Fruit fly (Drosophila melanogaster) whole organism, adult: ENCODE results near the gene CG8568.

Source experiments
- CG11617 ChIP-seq: fragments of 200-800 bp; sonication (Bioruptor generic); optimal IDR thresholded peaks from 2 replicates; lab custom pipeline; 2017; ENCODE audit warnings: mild to moderate bottlenecking, missing biosample characterization, missing genetic modification reagents, missing genetic modification characterization
- CG12768 ChIP-seq: fragments of 200-800 bp; sonication (Bioruptor generic); optimal IDR thresholded peaks from 2 replicates; lab custom pipeline; 2017; ENCODE audit warnings: missing biosample characterization, missing genetic modification characterization, mild to moderate bottlenecking, moderate library complexity, missing genetic modification reagents
- CG14711 ChIP-seq: fragments of 200-800 bp; sonication (Bioruptor generic); optimal IDR thresholded peaks from 2 replicates; lab custom pipeline; 2018; ENCODE audit warnings: missing biosample characterization, mild to moderate bottlenecking, missing genetic modification characterization, moderate library complexity
- CG1620 ChIP-seq: fragments of 200-800 bp; sonication (Bioruptor generic); optimal IDR thresholded peaks from 2 replicates; lab custom pipeline; 2016; ENCODE audit warnings: missing biosample characterization, missing genetic modification characterization
- CG33017 ChIP-seq: fragments of 200-800 bp; sonication (Bioruptor generic); optimal IDR thresholded peaks from 2 replicates; lab custom pipeline; 2018; ENCODE audit warnings: missing biosample characterization, mild to moderate bottlenecking, missing genetic modification characterization, moderate library complexity
- CG5204 ChIP-seq: fragments of 200-800 bp; sonication (Bioruptor generic); optimal IDR thresholded peaks from 2 replicates; lab custom pipeline; 2016; ENCODE audit warnings: missing biosample characterization, missing genetic modification characterization
- CG7045 ChIP-seq: fragments of 200-800 bp; sonication (Bioruptor generic); optimal IDR thresholded peaks from 2 replicates; lab custom pipeline; 2017; ENCODE audit warnings: missing biosample characterization, mild to moderate bottlenecking, missing genetic modification characterization
- CG7101 ChIP-seq: fragments of 200-800 bp; sonication (Bioruptor generic); optimal IDR thresholded peaks from 2 replicates; lab custom pipeline; 2018; ENCODE audit warnings: missing biosample characterization, mild to moderate bottlenecking, missing genetic modification characterization, moderate library complexity
- Clk ChIP-seq: fragments of 200-800 bp; sonication (Bioruptor generic); optimal IDR thresholded peaks from 2 replicates; lab custom pipeline; 2017; ENCODE audit warnings: missing biosample characterization, missing genetic modification characterization
- Crg-1 ChIP-seq: fragments of 200-800 bp; sonication (Bioruptor generic); optimal IDR thresholded peaks from 2 replicates; lab custom pipeline; 2016; ENCODE audit warnings: missing biosample characterization, missing genetic modification characterization
- Hr96 ChIP-seq: fragments of 200-800 bp; sonication (Bioruptor generic); optimal IDR thresholded peaks from 2 replicates; lab custom pipeline; 2016; ENCODE audit warnings: missing biosample characterization, missing genetic modification characterization
- Mnt ChIP-seq: fragments of 200-800 bp; sonication (Bioruptor generic); optimal IDR thresholded peaks from 2 replicates; lab custom pipeline; 2016; ENCODE audit warnings: missing biosample characterization, mild to moderate bottlenecking, missing genetic modification characterization
- bab1 ChIP-seq: fragments of 200-800 bp; sonication (Bioruptor generic); optimal IDR thresholded peaks from 3 replicates; lab custom pipeline; 2019; ENCODE audit warnings: missing biosample characterization, mild to moderate bottlenecking, missing genetic modification characterization, moderate library complexity
- cic ChIP-seq: fragments of 200-800 bp; sonication (Bioruptor generic); optimal IDR thresholded peaks from 2 replicates; lab custom pipeline; 2017; ENCODE audit warnings: missing biosample characterization, mild to moderate bottlenecking, missing genetic modification characterization, moderate library complexity
- cnc ChIP-seq, 2 experiments: fragments of >200 bp; optimal IDR thresholded peaks; 2 replicates each; lab custom pipeline; 2017
- kay ChIP-seq: fragments of 200-800 bp; sonication (Bioruptor generic); peaks from one replicate; lab custom pipeline; 2016; ENCODE audit warnings: missing biosample characterization, missing genetic modification characterization, borderline replicate concordance
- ovo ChIP-seq: fragments of 200-800 bp; sonication (Bioruptor generic); optimal IDR thresholded peaks from 2 replicates; lab custom pipeline; 2016; ENCODE audit warnings: missing biosample characterization, missing genetic modification characterization
- pad ChIP-seq: fragments of 200-800 bp; sonication (Bioruptor generic); optimal IDR thresholded peaks from 3 replicates; lab custom pipeline; 2017; ENCODE audit warnings: missing biosample characterization, missing genetic modification characterization, mild to moderate bottlenecking, moderate library complexity, missing genetic modification reagents
- tj ChIP-seq: fragments of 200-800 bp; sonication (Bioruptor generic); optimal IDR thresholded peaks from 3 replicates; lab custom pipeline; 2017; ENCODE audit warnings: missing biosample characterization, mild to moderate bottlenecking, missing genetic modification characterization, moderate library complexity
- toe ChIP-seq: fragments of 200-800 bp; sonication (Bioruptor generic); optimal IDR thresholded peaks from 2 replicates; lab custom pipeline; 2016; ENCODE audit warnings: missing biosample characterization, missing genetic modification characterization

The CG8568 gene

DNA sequence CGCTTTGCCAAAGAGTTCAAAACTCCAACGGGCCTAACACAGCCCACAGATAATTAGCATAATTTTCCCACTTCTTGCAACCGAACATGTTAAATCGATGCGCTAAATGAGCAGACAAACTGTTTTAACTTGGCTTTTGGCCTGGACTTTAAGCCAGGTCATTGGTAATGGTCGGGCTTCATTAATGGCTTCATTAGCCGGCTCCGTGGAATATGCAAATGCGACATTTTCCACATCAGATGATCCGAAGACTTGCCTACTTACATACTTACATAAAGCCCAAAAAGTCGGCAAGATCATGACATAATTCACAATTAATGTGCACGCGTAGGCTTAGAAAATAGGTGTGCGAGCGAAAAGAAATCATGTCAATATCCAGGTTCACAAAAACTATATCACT, 26.0 kb upstream of the CG8568 start:
- TF ChIP-seq CG7101 (tag; lab: Kevin White, UChicago) (no peak), CG1620 (GFP tag; lab: Kevin White, UChicago) (no peak), CG11617 (GFP tag; lab: Kevin White, UChicago) (no peak), bab1 (no peak)

dm6 chrX:17476999-17477398, 24.7 kb upstream of the CG8568 start:
- TF ChIP-seq tj (GFP tag; lab: Kevin White, UChicago), result no peak
- no peak for TF ChIP-seq CG7045 (GFP tag; lab: Kevin White, UChicago)
- no peak for TF ChIP-seq kay (GFP tag; lab: Kevin White, UChicago)
- no peak for TF ChIP-seq bab1
- TF ChIP-seq Hr96 (GFP tag; lab: Kevin White, UChicago), result no peak
- no peak for TF ChIP-seq CG5204 (GFP tag; lab: Kevin White, UChicago)

- TF ChIP-seq Clk (GFP tag; lab: Kevin White, UChicago), result no peak
- no peak for TF ChIP-seq tj (GFP tag; lab: Kevin White, UChicago)
- TF ChIP-seq cnc (optimal IDR thresholded peaks at IDR 0.05; lab: Kevin White, UChicago), result no peak
- TF ChIP-seq Crg-1 (GFP tag; lab: Kevin White, UChicago), result no peak
- no peak for TF ChIP-seq CG7045 (GFP tag; lab: Kevin White, UChicago)
Measured at dm6 chrX:17473879-17474278, 21.5 kb upstream of the CG8568 start.

- TF ChIP-seq Crg-1 (GFP tag; lab: Kevin White, UChicago) (peak; percentile 44), bab1 (no peak)
Measured at dm6 chrX:17472930-17473668, 20.8 kb upstream of the CG8568 start.

dm6 chrX:17472467-17472866, 20.1 kb upstream of the CG8568 start:
- no peak for TF ChIP-seq Hr96 (GFP tag; lab: Kevin White, UChicago)
- TF ChIP-seq Mnt (GFP tag; lab: Kevin White, UChicago), result no peak
- no peak for TF ChIP-seq CG14711
- TF ChIP-seq cnc (optimal IDR thresholded peaks at IDR 0.05; lab: Kevin White, UChicago), result no peak
- TF ChIP-seq cic (GFP tag; lab: Kevin White, UChicago), result no peak
- TF ChIP-seq bab1, result no peak
- no peak for TF ChIP-seq tj (GFP tag; lab: Kevin White, UChicago)
- TF ChIP-seq CG5204 (GFP tag; lab: Kevin White, UChicago), result no peak
- TF ChIP-seq CG7045 (GFP tag; lab: Kevin White, UChicago), result no peak
- TF ChIP-seq pad (GFP tag; lab: Kevin White, UChicago), result no peak
- no peak for TF ChIP-seq CG33017 (tag; lab: Kevin White, UChicago)
- TF ChIP-seq CG11617 (GFP tag; lab: Kevin White, UChicago), result no peak
- no peak for TF ChIP-seq kay (GFP tag; lab: Kevin White, UChicago)
- TF ChIP-seq CG12768, result no peak
- no peak for TF ChIP-seq ovo
- no peak for TF ChIP-seq toe (GFP tag; lab: Kevin White, UChicago)

DNA sequence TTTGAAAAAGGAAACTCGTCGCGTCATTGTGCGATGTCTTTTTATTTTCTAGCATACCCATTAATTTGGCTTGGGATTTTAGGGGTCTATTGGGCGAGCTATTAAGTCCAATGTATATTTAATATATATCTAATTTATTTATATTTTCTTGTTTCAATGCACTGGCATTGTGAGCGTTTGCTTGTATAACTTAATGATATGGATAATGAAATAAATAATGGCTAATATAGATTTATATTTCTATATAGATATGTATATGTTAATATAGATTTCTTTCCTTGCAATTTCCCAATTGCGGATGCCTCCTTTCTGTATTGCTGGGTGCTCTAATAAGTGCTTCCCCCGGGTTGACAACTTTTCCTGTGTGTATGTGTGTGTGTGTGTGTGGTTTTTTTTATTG, 19.2 kb upstream of the CG8568 start:
- TF ChIP-seq CG1620 (GFP tag; lab: Kevin White, UChicago) (no peak), Mnt (GFP tag; lab: Kevin White, UChicago) (no peak), CG7101 (tag; lab: Kevin White, UChicago) (no peak), CG7045 (GFP tag; lab: Kevin White, UChicago) (no peak), cnc (optimal IDR thresholded peaks at IDR 0.05; lab: Kevin White, UChicago) (no peak), tj (GFP tag; lab: Kevin White, UChicago) (no peak), pad (GFP tag; lab: Kevin White, UChicago) (no peak), Hr96 (GFP tag; lab: Kevin White, UChicago) (no peak), CG5204 (GFP tag; lab: Kevin White, UChicago) (no peak), toe (GFP tag; lab: Kevin White, UChicago) (no peak), bab1 (no peak), ovo (no peak), Crg-1 (GFP tag; lab: Kevin White, UChicago) (no peak), Clk (GFP tag; lab: Kevin White, UChicago) (no peak), CG33017 (tag; lab: Kevin White, UChicago) (no peak), kay (GFP tag; lab: Kevin White, UChicago) (no peak)

DNA sequence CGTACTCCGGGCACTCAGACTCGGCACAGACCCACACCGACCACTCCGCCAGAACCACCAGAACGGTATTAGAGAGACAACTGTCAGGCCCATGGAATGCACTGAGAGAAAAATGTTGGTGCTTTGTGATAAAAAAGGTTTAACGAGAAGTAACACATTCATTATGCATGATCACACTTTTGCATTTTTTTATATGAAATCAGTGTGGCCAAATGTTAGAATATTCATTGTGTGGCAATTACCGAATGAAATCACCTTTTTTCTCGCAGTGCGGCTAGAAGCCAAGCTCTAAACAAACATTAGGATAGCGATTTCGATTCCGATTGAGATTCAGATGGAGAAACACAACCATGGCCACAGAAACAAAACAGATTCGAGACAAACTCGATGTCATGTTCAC, 13.2 kb upstream of the CG8568 start:
- TF ChIP-seq Clk (GFP tag; lab: Kevin White, UChicago) (no peak), CG33017 (tag; lab: Kevin White, UChicago) (no peak), CG12768 (no peak), CG1620 (GFP tag; lab: Kevin White, UChicago) (no peak), bab1 (no peak), CG14711 (no peak), ovo (no peak), pad (GFP tag; lab: Kevin White, UChicago) (no peak), Hr96 (GFP tag; lab: Kevin White, UChicago) (no peak), CG11617 (GFP tag; lab: Kevin White, UChicago) (no peak), CG7045 (GFP tag; lab: Kevin White, UChicago) (no peak), Crg-1 (GFP tag; lab: Kevin White, UChicago) (no peak)
